Fruit fly (Drosophila melanogaster): ENCODE measurements around the gene eIF4EHP.
A peak's percentile ranks its signal among the peaks of the same experiment; 100 is the strongest.

The eIF4EHP gene

dm6 chr3R:24091653-24092052 lies 17.1 kb downstream of the eIF4EHP start:
- TF ChIP-seq fru (GFP tag; optimal IDR thresholded peaks at IDR 0.05) (no peak), Hnf4 (GFP tag; optimal IDR thresholded peaks at IDR 0.05) (no peak), sage (GFP tag; optimal IDR thresholded peaks at IDR 0.05) (no peak), dl (GFP tag; optimal IDR thresholded peaks at IDR 0.05; ENCODE audit: insufficient read depth in 1 of 2, partially characterized antibody in 2 of 2) (no peak), jim (GFP tag; optimal IDR thresholded peaks at IDR 0.05) (no peak), lola (GFP tag; optimal IDR thresholded peaks at IDR 0.05) (no peak), Rel (GFP tag; optimal IDR thresholded peaks at IDR 0.05) (no peak), Rel (tag; optimal IDR thresholded peaks at IDR 0.05) (no peak), CG9705 (GFP tag; optimal IDR thresholded peaks at IDR 0.05) (no peak), Mio (GFP tag; optimal IDR thresholded peaks at IDR 0.05) (no peak), sv (GFP tag; optimal IDR thresholded peaks at IDR 0.05) (no peak), OdsH (GFP tag; optimal IDR thresholded peaks at IDR 0.05) (no peak), dmrt93B (GFP tag; optimal IDR thresholded peaks at IDR 0.05) (no peak), Myc (optimal IDR thresholded peaks at IDR 0.05) (no peak)

dm6 chr3R:24090143-24090542 lies 18.6 kb downstream of the eIF4EHP start:
- TF ChIP-seq Sp1 (GFP tag; optimal IDR thresholded peaks at IDR 0.05) (no peak), CG9705 (GFP tag; optimal IDR thresholded peaks at IDR 0.05) (no peak), Mio (GFP tag; optimal IDR thresholded peaks at IDR 0.05) (no peak), psq (GFP tag; optimal IDR thresholded peaks at IDR 0.05) (no peak), Dfd (GFP tag; optimal IDR thresholded peaks at IDR 0.05) (no peak), Rel (GFP tag; optimal IDR thresholded peaks at IDR 0.05) (no peak), Rel (tag; optimal IDR thresholded peaks at IDR 0.05) (peak; percentile 5), jim (GFP tag; optimal IDR thresholded peaks at IDR 0.05) (no peak)

- no peak for TF ChIP-seq rgr (GFP tag; optimal IDR thresholded peaks at IDR 0.05)
- peak; percentile 34 for TF ChIP-seq brk (GFP tag; optimal IDR thresholded peaks at IDR 0.05)
- peak; percentile 33 for TF ChIP-seq h (GFP tag; optimal IDR thresholded peaks at IDR 0.05)
- TF ChIP-seq CrebA (GFP tag; optimal IDR thresholded peaks at IDR 0.05; ENCODE audit: borderline replicate concordance), result peak; percentile 66
- TF ChIP-seq Myc (optimal IDR thresholded peaks at IDR 0.05), result no peak
Measured at dm6 chr3R:24084975-24085374, 23.8 kb downstream of the eIF4EHP start.

dm6 chr3R:24079613-24080012 lies 29.1 kb downstream of the eIF4EHP start:
- TF ChIP-seq Myc (optimal IDR thresholded peaks at IDR 0.05), result no peak
- peak; percentile 94 for TF ChIP-seq Dfd (GFP tag; optimal IDR thresholded peaks at IDR 0.05)

- TF ChIP-seq Hr83 (GFP tag; optimal IDR thresholded peaks at IDR 0.05; ENCODE audit: poor library complexity, severe bottlenecking) (no peak), N (GFP tag; optimal IDR thresholded peaks at IDR 0.05) (no peak), GATAd (GFP tag; optimal IDR thresholded peaks at IDR 0.05) (no peak), tai (GFP tag; optimal IDR thresholded peaks at IDR 0.05) (no peak)
Measured at dm6 chr3R:24079110-24079509, 29.6 kb downstream of the eIF4EHP start.

dm6 chr3R:24073703-24074102 lies 35.1 kb downstream of the eIF4EHP start:
- TF ChIP-seq foxo (GFP tag; optimal IDR thresholded peaks at IDR 0.05) (no peak), Jra (GFP tag; optimal IDR thresholded peaks at IDR 0.05) (no peak), Hr78 (GFP tag; optimal IDR thresholded peaks at IDR 0.05) (no peak), GATAd (GFP tag; optimal IDR thresholded peaks at IDR 0.05) (no peak), ey (GFP tag; optimal IDR thresholded peaks at IDR 0.05) (no peak), brk (GFP tag; optimal IDR thresholded peaks at IDR 0.05) (no peak), CG32264 (GFP tag; optimal IDR thresholded peaks at IDR 0.05) (no peak), fru (GFP tag; optimal IDR thresholded peaks at IDR 0.05) (no peak), rgr (GFP tag; optimal IDR thresholded peaks at IDR 0.05) (no peak), Hnf4 (GFP tag; optimal IDR thresholded peaks at IDR 0.05) (no peak), Dfd (GFP tag; optimal IDR thresholded peaks at IDR 0.05) (no peak), Rel (GFP tag; optimal IDR thresholded peaks at IDR 0.05) (no peak), Rel (tag; optimal IDR thresholded peaks at IDR 0.05) (no peak), sage (GFP tag; optimal IDR thresholded peaks at IDR 0.05) (no peak), CrebA (GFP tag; optimal IDR thresholded peaks at IDR 0.05; ENCODE audit: borderline replicate concordance) (no peak), sv (GFP tag; optimal IDR thresholded peaks at IDR 0.05) (no peak)
